Fruit fly (Drosophila melanogaster) whole organism, adult: Measurements from ENCODE around the gene CG2701.

Experiments
- CG11617 ChIP-seq: fragments of 200-800 bp; sonication (Bioruptor generic); optimal IDR thresholded peaks from 2 replicates; lab custom pipeline; 2017; ENCODE audit warnings: mild to moderate bottlenecking, missing biosample characterization, missing genetic modification reagents, missing genetic modification characterization
- CG12768 ChIP-seq: fragments of 200-800 bp; sonication (Bioruptor generic); optimal IDR thresholded peaks from 2 replicates; lab custom pipeline; 2017; ENCODE audit warnings: missing biosample characterization, missing genetic modification characterization, mild to moderate bottlenecking, moderate library complexity, missing genetic modification reagents
- CG7101 ChIP-seq: fragments of 200-800 bp; sonication (Bioruptor generic); optimal IDR thresholded peaks from 2 replicates; lab custom pipeline; 2018; ENCODE audit warnings: missing biosample characterization, mild to moderate bottlenecking, missing genetic modification characterization, moderate library complexity
- cnc ChIP-seq, 2 experiments: fragments of >200 bp; optimal IDR thresholded peaks; 2 replicates each; lab custom pipeline; 2017
- kay ChIP-seq: fragments of 200-800 bp; sonication (Bioruptor generic); peaks from one replicate; lab custom pipeline; 2016; ENCODE audit warnings: missing biosample characterization, missing genetic modification characterization, borderline replicate concordance

DNA sequence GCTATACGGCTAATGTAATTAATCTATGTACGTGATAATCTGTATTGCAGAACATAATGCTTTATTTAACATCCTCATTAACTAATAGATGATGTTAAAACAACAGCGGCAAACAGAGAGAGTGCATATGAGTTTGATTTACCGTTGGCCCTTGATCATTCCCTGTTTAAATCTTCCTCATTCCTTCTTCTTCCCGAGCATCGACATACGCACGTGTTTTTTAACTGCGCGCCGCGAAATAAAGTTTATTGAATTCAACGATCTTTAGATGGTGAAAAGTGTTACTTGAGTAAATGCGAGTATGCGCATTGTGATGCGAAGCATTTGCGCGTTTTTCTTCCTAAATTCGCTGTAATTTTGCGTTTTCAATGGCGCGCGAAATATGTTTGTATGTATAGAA lies 20.0 kb upstream of the CG2701 start, which contains the start of gene kirre:
- TF ChIP-seq CG7101 (tag; lab: Kevin White, UChicago) (no peak), kay (GFP tag; lab: Kevin White, UChicago) (no peak), CG12768 (GFP tag; lab: Kevin White, UChicago) (no peak), CG11617 (GFP tag; lab: Kevin White, UChicago) (no peak), cnc (optimal IDR thresholded peaks at IDR 0.05; lab: Kevin White, UChicago) (no peak)
